Fruit fly (Drosophila melanogaster): ENCODE results near the gene ranshi.
A peak's percentile ranks its signal among the peaks of the same experiment; 100 is the strongest.

The ranshi gene

dm6 chr3R:8748776-8749126, 19.3 kb upstream of the ranshi start:
- TF ChIP-seq eg (GFP tag; IDR thresholded peaks at IDR 0.05) (no peak), CG11902 (GFP tag; optimal IDR thresholded peaks at IDR 0.05) (no peak), CG10631 (GFP tag; optimal IDR thresholded peaks at IDR 0.05) (no peak), Sox14 (GFP tag; optimal IDR thresholded peaks at IDR 0.05) (no peak), CG31627 (GFP tag; optimal IDR thresholded peaks at IDR 0.05) (no peak), achi (GFP tag; optimal IDR thresholded peaks at IDR 0.05) (no peak), dsx (GFP tag; optimal IDR thresholded peaks at IDR 0.05; ENCODE audit: poor library complexity, severe bottlenecking) (no peak), dac (GFP tag; optimal IDR thresholded peaks at IDR 0.05) (no peak), Hr38 (GFP tag; optimal IDR thresholded peaks at IDR 0.05) (no peak), net (GFP tag; optimal IDR thresholded peaks at IDR 0.05) (no peak), Met (GFP tag; optimal IDR thresholded peaks at IDR 0.05) (no peak), CG6163 (GFP tag; IDR thresholded peaks at IDR 0.05) (no peak), CG9139 (GFP tag; optimal IDR thresholded peaks at IDR 0.05) (no peak), CG6808 (GFP tag; optimal IDR thresholded peaks at IDR 0.05) (no peak), Sox102F (GFP tag; optimal IDR thresholded peaks at IDR 0.05) (no peak), Eip78C (GFP tag) (no peak), CG8119 (GFP tag; IDR thresholded peaks at IDR 0.05) (no peak)

- peak; percentile 88 for TF ChIP-seq CG34406 (GFP tag; optimal IDR thresholded peaks at IDR 0.05)
- TF ChIP-seq lz (GFP tag; optimal IDR thresholded peaks at IDR 0.05), result peak; percentile 84
- peak; percentile 66 for TF ChIP-seq Blimp-1 (GFP tag; optimal IDR thresholded peaks at IDR 0.05)
- peak; percentile 86 for TF ChIP-seq OdsH (GFP tag; optimal IDR thresholded peaks at IDR 0.05)
- TF ChIP-seq Hr38 (GFP tag; optimal IDR thresholded peaks at IDR 0.05), result no peak
- peak; percentile 50 for TF ChIP-seq Gug (GFP tag; IDR thresholded peaks at IDR 0.05)
- TF ChIP-seq esn (GFP tag; optimal IDR thresholded peaks at IDR 0.05), result peak; percentile 90
- TF ChIP-seq Lpt (GFP tag; optimal IDR thresholded peaks at IDR 0.05), result peak; percentile 69
- peak; percentile 60 for TF ChIP-seq Ets21C (GFP tag; optimal IDR thresholded peaks at IDR 0.05)
- peak; percentile 73 for TF ChIP-seq dac (GFP tag; optimal IDR thresholded peaks at IDR 0.05)
- peak; percentile 77 for TF ChIP-seq cyc (GFP tag; optimal IDR thresholded peaks at IDR 0.05)
- TF ChIP-seq CG10669 (GFP tag; optimal IDR thresholded peaks at IDR 0.05), result peak; percentile 57
- TF ChIP-seq ss (GFP tag; optimal IDR thresholded peaks at IDR 0.05), result peak; percentile 49 to 76
- peak; percentile 85 for TF ChIP-seq CG6276 (GFP tag; optimal IDR thresholded peaks at IDR 0.05)
- peak; percentile 77 for TF ChIP-seq CG6792 (GFP tag; optimal IDR thresholded peaks at IDR 0.05)
- peak; percentile 81 for TF ChIP-seq CG8119 (GFP tag; IDR thresholded peaks at IDR 0.05)
- TF ChIP-seq Hr4 (GFP tag; optimal IDR thresholded peaks at IDR 0.05), result peak; percentile 80
- peak; percentile 33 for TF ChIP-seq CG6854 (GFP tag; optimal IDR thresholded peaks at IDR 0.05)
- TF ChIP-seq eg (GFP tag; IDR thresholded peaks at IDR 0.05), result peak; percentile 86
- peak; percentile 59 for TF ChIP-seq Eip93F (GFP tag; optimal IDR thresholded peaks at IDR 0.05)
- TF ChIP-seq CG10631 (GFP tag; optimal IDR thresholded peaks at IDR 0.05), result peak; percentile 72
- TF ChIP-seq achi (GFP tag; optimal IDR thresholded peaks at IDR 0.05), result peak; percentile 74
- TF ChIP-seq CG31627 (GFP tag; optimal IDR thresholded peaks at IDR 0.05), result peak; percentile 79
- peak; percentile 74 for TF ChIP-seq Hr39 (GFP tag; optimal IDR thresholded peaks at IDR 0.05)
- peak; percentile 72 for TF ChIP-seq CG16779 (tag; optimal IDR thresholded peaks at IDR 0.05)
- TF ChIP-seq Smox (GFP tag; optimal IDR thresholded peaks at IDR 0.05), result peak; percentile 88
- TF ChIP-seq CG3032 (tag; optimal IDR thresholded peaks at IDR 0.05), result peak; percentile 77
- peak; percentile 87 for TF ChIP-seq Met (GFP tag; optimal IDR thresholded peaks at IDR 0.05)
- TF ChIP-seq Ets96B (tag; optimal IDR thresholded peaks at IDR 0.05), result peak; percentile 64
- peak; percentile 75 for TF ChIP-seq Sox14 (GFP tag; optimal IDR thresholded peaks at IDR 0.05)
- peak; percentile 88 for TF ChIP-seq CG15336 (GFP tag; IDR thresholded peaks at IDR 0.05)
- peak; percentile 85 for TF ChIP-seq acj6 (GFP tag; optimal IDR thresholded peaks at IDR 0.05)
- peak; percentile 77 for TF ChIP-seq Eip75B (GFP tag; optimal IDR thresholded peaks at IDR 0.05)
- peak; percentile 52 for TF ChIP-seq CG11902 (GFP tag; optimal IDR thresholded peaks at IDR 0.05)
- peak; percentile 76 for TF ChIP-seq CG6163 (GFP tag; IDR thresholded peaks at IDR 0.05)
- peak; percentile 84 for TF ChIP-seq CG8632 (GFP tag; optimal IDR thresholded peaks at IDR 0.05)
- peak; percentile 35 for TF ChIP-seq CG9139 (GFP tag; optimal IDR thresholded peaks at IDR 0.05)
- peak; percentile 87 for TF ChIP-seq topi (GFP tag; optimal IDR thresholded peaks at IDR 0.05)
- TF ChIP-seq pdm3 (GFP tag; optimal IDR thresholded peaks at IDR 0.05), result peak; percentile 85
- TF ChIP-seq CG32006 (GFP tag; optimal IDR thresholded peaks at IDR 0.05), result peak; percentile 89
- TF ChIP-seq dsx (GFP tag; optimal IDR thresholded peaks at IDR 0.05; ENCODE audit: poor library complexity, severe bottlenecking), result peak; percentile 72
- peak; percentile 89 for TF ChIP-seq svp (GFP tag)
Observed at dm6 chr3R:8747871-8748775, 18.6 kb upstream of the ranshi start.

Data from whole organism, prepupa.